Worm (Caenorhabditis elegans) whole organism, early embryonic: Measurements from ENCODE around the gene phat-6.
A peak's percentile ranks its signal among the peaks of the same experiment; 100 is the strongest.

ENCODE experiments used
- B0310.2 ChIP-seq: sonication (generic microtip); optimal IDR thresholded peaks from 2 replicates; lab custom pipeline; 2016; ENCODE audit warnings: mild to moderate bottlenecking, missing genetic modification characterization, missing compliant biosample characterization
- ama-1 ChIP-seq: fragments of 150-350 bp; optimal IDR thresholded peaks from 2 replicates; lab custom pipeline; 2014
- ceh-36 ChIP-seq: sonication (generic microtip); optimal IDR thresholded peaks from 2 replicates; lab custom pipeline; 2016; ENCODE audit warnings: missing genetic modification characterization, inconsistent platforms, missing compliant biosample characterization
- ets-7 ChIP-seq: sonication (generic microtip); optimal IDR thresholded peaks from 2 replicates; lab custom pipeline; 2016; ENCODE audit warnings: missing genotype, missing genetic modification characterization, missing compliant biosample characterization
- flt-1 ChIP-seq: fragments of 200-800 bp; sonication (Bioruptor generic); IDR thresholded peaks from 2 replicates; pipeline ENCODE4 v1.3.6; 2022; ENCODE audit warnings: missing genetic modification characterization, missing compliant biosample characterization
- hnd-1 ChIP-seq: sonication (generic microtip); optimal IDR thresholded peaks from 2 replicates; lab custom pipeline; 2016; ENCODE audit warnings: missing genetic modification characterization, missing compliant biosample characterization
- pes-1 ChIP-seq: fragments of 200-800 bp; sonication (Bioruptor generic); IDR thresholded peaks from 2 replicates; pipeline ENCODE4 v1.3.6; 2022; ENCODE audit warnings: missing genetic modification reagents, missing genetic modification characterization, missing compliant biosample characterization
- scrt-1 ChIP-seq: fragments of 200-800 bp; sonication (Bioruptor generic); IDR thresholded peaks from 2 replicates; pipeline ENCODE4 v1.3.6; 2022; ENCODE audit warnings: missing genetic modification characterization, missing compliant biosample characterization
- tbx-11 ChIP-seq: fragments of 200-800 bp; sonication (Bioruptor generic); IDR thresholded peaks from 2 replicates; pipeline ENCODE4 v1.3.6; 2022; ENCODE audit warnings: missing genetic modification characterization, missing compliant biosample characterization

- no peak for TF ChIP-seq scrt-1 (GFP tag; lab: Robert Waterston, UW)
- TF ChIP-seq ama-1: no peak
- no peak for TF ChIP-seq ceh-36 (tag; lab: Kevin White, UChicago)
- no peak for TF ChIP-seq flt-1 (GFP tag; lab: Robert Waterston, UW)
- 0 out of 2 replicates have a peak, but pooled peaks have one; percentile 40 for TF ChIP-seq tbx-11 (GFP tag; lab: Robert Waterston, UW)
- TF ChIP-seq B0310.2: no peak
- TF ChIP-seq hnd-1 (tag; lab: Kevin White, UChicago): no peak
- TF ChIP-seq ets-7: no peak
- peak; percentile 48; the same call in 1 of the 2 replicates for TF ChIP-seq pes-1 (GFP tag; lab: Robert Waterston, UW)
These were observed 20.8 kb downstream of the phat-6 start, which contains the start of gene ucr-2.2 for ce11 chrX:15173303-15173904.
